Worm (Caenorhabditis elegans) whole organism, L4/young adult: ENCODE measurements around the gene igdb-3.

Experiments used
- W03F9.2 ChIP-seq: fragments of 150-350 bp; optimal IDR thresholded peaks from 2 replicates; lab custom pipeline; 2014; ENCODE audit warnings: missing biosample characterization, missing genetic modification characterization
- dao-5 ChIP-seq: sonication (generic microtip); optimal IDR thresholded peaks from 2 replicates; lab custom pipeline; 2016; ENCODE audit warnings: missing genotype, missing genetic modification characterization, moderate library complexity, missing compliant biosample characterization

- TF ChIP-seq W03F9.2 (tag; lab: Kevin White, UChicago) = no peak
- no peak for TF ChIP-seq dao-5
Measured at ce11 chrX:6413583-6413982, 28.3 kb downstream of the igdb-3 start.
